Fruit fly (Drosophila melanogaster): Measurements from ENCODE around the gene eIF4E1.
A peak's percentile ranks its signal among the peaks of the same experiment; 100 is the strongest.

Gene eIF4E1

DNA sequence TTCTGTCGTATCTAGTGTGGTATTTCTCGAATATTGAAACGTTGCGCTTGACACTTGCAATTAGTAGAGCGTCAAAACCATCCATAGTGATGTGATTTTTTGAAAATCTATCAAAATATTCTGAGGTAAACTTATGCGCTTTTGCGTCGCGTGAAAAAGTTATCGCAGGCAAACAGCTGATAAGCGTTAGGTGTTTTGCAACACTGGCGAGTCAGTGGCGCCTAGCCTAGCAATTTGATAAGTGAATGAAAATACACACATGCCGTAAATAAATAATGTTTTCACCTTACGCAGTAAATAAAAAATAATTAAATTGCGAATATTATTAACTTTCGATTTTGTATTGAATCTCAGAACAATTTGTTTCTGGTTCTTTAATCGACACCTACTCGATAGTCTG, 33.1 kb upstream of the eIF4E1 start, which contains the start of gene CG42526 (continued):
- TF ChIP-seq odd (GFP tag; optimal IDR thresholded peaks at IDR 0.05) (no peak), unpg (GFP tag; optimal IDR thresholded peaks at IDR 0.05) (peak; percentile 43), CG16779 (GFP tag; IDR thresholded peaks at IDR 0.05) (no peak), CG10959 (GFP tag; IDR thresholded peaks at IDR 0.05) (no peak), Nf-YC (tag; optimal IDR thresholded peaks at IDR 0.05) (no peak), Dbx (GFP tag; IDR thresholded peaks at IDR 0.05) (peak; percentile 39; the same call in 1 of the 3 replicates), Aef1 (GFP tag; IDR thresholded peaks at IDR 0.05) (no peak), CG11085 (GFP tag; IDR thresholded peaks at IDR 0.05) (no peak), CG10654 (GFP tag; optimal IDR thresholded peaks at IDR 0.05) (no peak), CG6683 (GFP tag; optimal IDR thresholded peaks at IDR 0.05) (no peak), CG12659 (GFP tag; optimal IDR thresholded peaks at IDR 0.05) (peak; percentile 59), CG5953 (GFP tag; IDR thresholded peaks at IDR 0.05) (no peak), CG7271 (tag; optimal IDR thresholded peaks at IDR 0.05) (no peak), CG3163 (GFP tag; optimal IDR thresholded peaks at IDR 0.05) (no peak), Sin3A (optimal IDR thresholded peaks at IDR 0.05) (peak; percentile 25), CG17361 (GFP tag; IDR thresholded peaks at IDR 0.05) (no peak), Xrp1 (GFP tag; IDR thresholded peaks at IDR 0.05) (no peak), CG4328 (GFP tag; optimal IDR thresholded peaks at IDR 0.05) (no peak), sob (GFP tag; IDR thresholded peaks at IDR 0.05) (peak; percentile 59), wor (GFP tag; IDR thresholded peaks at IDR 0.05) (no peak), CG1832 (GFP tag; optimal IDR thresholded peaks at IDR 0.05) (no peak), gsb (GFP tag; IDR thresholded peaks at IDR 0.05) (no peak), CG7987 (GFP tag; optimal IDR thresholded peaks at IDR 0.05) (no peak), CG10366 (GFP tag; IDR thresholded peaks at IDR 0.05) (peak; percentile 55)

DNA sequence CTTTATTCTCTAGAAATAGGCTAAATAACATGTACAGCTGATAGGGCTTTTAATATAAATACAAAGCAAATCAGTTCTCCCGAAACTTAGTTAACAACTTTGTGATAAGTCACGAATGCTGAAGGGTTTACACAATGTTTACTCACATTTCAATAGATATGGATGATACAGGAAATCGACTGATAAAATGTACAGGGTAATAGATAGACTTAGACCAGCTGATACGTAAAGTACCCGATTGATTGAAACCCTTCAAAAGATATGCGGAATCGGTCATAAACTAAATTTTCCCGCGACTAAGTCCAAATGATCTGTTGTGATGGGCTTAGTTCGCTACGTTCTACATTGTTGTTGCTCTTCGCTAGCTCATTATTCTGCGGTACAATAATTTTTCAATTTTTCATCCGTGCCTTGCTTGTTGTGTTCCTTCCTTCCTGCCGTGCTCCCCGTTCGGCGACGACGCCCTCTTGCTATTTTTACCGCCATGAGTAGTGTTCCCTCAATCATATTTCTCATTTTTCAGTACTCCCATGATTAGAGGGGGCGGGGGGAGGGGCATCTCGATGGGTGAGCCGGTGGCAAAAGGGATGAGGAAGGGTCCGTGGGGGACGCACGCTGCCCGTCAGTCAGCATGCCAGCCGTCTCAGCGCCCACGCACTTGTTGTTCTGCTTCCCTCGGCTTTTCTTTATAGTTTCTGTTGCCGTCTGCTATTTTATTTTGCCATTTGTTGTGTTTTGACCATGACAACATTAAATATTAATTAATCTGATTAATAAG, 30.7 kb upstream of the eIF4E1 start:
- TF ChIP-seq sr (GFP tag; IDR thresholded peaks at IDR 0.05) (peak; percentile 98), CG31224 (GFP tag; IDR thresholded peaks at IDR 0.05) (0 out of 2 replicates have a peak, but pooled peaks have one; percentile 5), sd (tag; optimal IDR thresholded peaks at IDR 0.05) (peak; percentile 82), ewg (GFP tag; optimal IDR thresholded peaks at IDR 0.05) (no peak), CG13775 (GFP tag; optimal IDR thresholded peaks at IDR 0.05) (no peak), CG3407 (GFP tag; optimal IDR thresholded peaks at IDR 0.05) (no peak), disco-r (GFP tag; optimal IDR thresholded peaks at IDR 0.05) (no peak), kah (GFP tag; optimal IDR thresholded peaks at IDR 0.05) (peak; percentile 64), Hr39 (optimal IDR thresholded peaks at IDR 0.05) (peak; percentile 65), ci (GFP tag; IDR thresholded peaks at IDR 0.05) (0 out of 3 replicates have a peak, but pooled peaks have one; percentile 33), CG9932 (GFP tag; IDR thresholded peaks at IDR 0.05) (0 out of 2 replicates have a peak, but pooled peaks have one; percentile 7), exex (tag; optimal IDR thresholded peaks at IDR 0.05) (peak; percentile 40), Med (GFP tag) (peak; percentile 71), NC2β (GFP tag; optimal IDR thresholded peaks at IDR 0.05) (no peak), Sry-δ (GFP tag; optimal IDR thresholded peaks at IDR 0.05) (no peak), schlank (tag; optimal IDR thresholded peaks at IDR 0.05) (no peak), ham (GFP tag; IDR thresholded peaks at IDR 0.05) (no peak), chinmo (GFP tag; IDR thresholded peaks at IDR 0.05; ENCODE audit: partially characterized antibody) (0 out of 4 replicates have a peak, but pooled peaks have one; percentile 43), Six4 (GFP tag; optimal IDR thresholded peaks at IDR 0.05) (no peak), CG12769 (tag; optimal IDR thresholded peaks at IDR 0.05) (peak; percentile 98), CG34376 (GFP tag; optimal IDR thresholded peaks at IDR 0.05) (peak; percentile 51), CG10543 (GFP tag; optimal IDR thresholded peaks at IDR 0.05) (peak; percentile 88), kay (GFP tag; optimal IDR thresholded peaks at IDR 0.05) (no peak), CG5245 (GFP tag; optimal IDR thresholded peaks at IDR 0.05) (no peak), CG8388 (GFP tag; optimal IDR thresholded peaks at IDR 0.05) (no peak), crol (GFP tag; IDR thresholded peaks at IDR 0.05) (peak; percentile 97), CG11456 (GFP tag; IDR thresholded peaks at IDR 0.05) (peak; percentile 47; the same call in 1 of the 3 replicates), hth (optimal IDR thresholded peaks at IDR 0.05) (no peak)
